Worm (Caenorhabditis elegans) whole organism, L3 larva: ENCODE data around the gene F26F2.4.
"Not testable (repeated sequence)": the region's sequence is repeated elsewhere in the genome, so short reads cannot be mapped to it uniquely, and the experiment has no call there.

Experiments
- R02D3.7 ChIP-seq: fragments of 150-350 bp; optimal IDR thresholded peaks from 2 replicates; lab custom pipeline; 2014; ENCODE audit warnings: missing biosample characterization, missing genetic modification characterization
- ZK546.5 ChIP-seq: sonication (generic microtip); optimal IDR thresholded peaks from 2 replicates; lab custom pipeline; 2017; ENCODE audit warnings: missing biosample characterization, missing genetic modification characterization
- aly-2 ChIP-seq: fragments of 150-350 bp; optimal IDR thresholded peaks from 2 replicates; lab custom pipeline; 2014; ENCODE audit warnings: missing biosample characterization, missing genetic modification characterization
- ama-1 ChIP-seq: fragments of 150-350 bp; optimal IDR thresholded peaks from 2 replicates; lab custom pipeline; 2018
- ceh-16 ChIP-seq: sonication (generic microtip); optimal IDR thresholded peaks from 2 replicates; lab custom pipeline; 2017; ENCODE audit warnings: missing biosample characterization, missing genetic modification characterization
- ceh-28 ChIP-seq: fragments of 150-350 bp; optimal IDR thresholded peaks from 2 replicates; lab custom pipeline; 2014; ENCODE audit warnings: missing biosample characterization, missing genetic modification reagents, missing genetic modification characterization
- ceh-9 ChIP-seq: sonication (generic microtip); optimal IDR thresholded peaks from 2 replicates; lab custom pipeline; 2018; ENCODE audit warnings: missing biosample characterization, missing genetic modification characterization
- daf-12 ChIP-seq: fragments of 150-350 bp; optimal IDR thresholded peaks from 2 replicates; lab custom pipeline; 2014; ENCODE audit warnings: missing biosample characterization, missing genetic modification reagents, missing genetic modification characterization
- egl-5 ChIP-seq: fragments of 150-350 bp; optimal IDR thresholded peaks from 2 replicates; lab custom pipeline; 2017; ENCODE audit warnings: missing biosample characterization, missing genetic modification reagents, missing genetic modification characterization, inconsistent platforms
- elt-1 ChIP-seq: fragments of 150-350 bp; optimal IDR thresholded peaks from 2 replicates; lab custom pipeline; 2014; ENCODE audit warnings: missing biosample characterization, missing genetic modification characterization
- elt-2 ChIP-seq: sonication (generic microtip); optimal IDR thresholded peaks from 2 replicates; lab custom pipeline; 2016; ENCODE audit warnings: missing genetic modification reagents, mild to moderate bottlenecking, missing genetic modification characterization, missing compliant biosample characterization
- elt-3 ChIP-seq, 3 experiments: fragments of 150-350 bp in 1 of 3; sonication (generic microtip) in 2 of 3; optimal IDR thresholded peaks; 2 replicates in 2 of 3; 4 replicates in 1 of 3; lab custom pipeline; 2014 to 2017; ENCODE audit warnings: missing biosample characterization in 3 of 3, missing genetic modification characterization in 3 of 3
- eor-1 ChIP-seq, 2 experiments: fragments of 150-350 bp; optimal IDR thresholded peaks; 2 replicates each; lab custom pipeline; 2014 to 2018; ENCODE audit warnings: missing biosample characterization in 2 of 2, missing genetic modification characterization in 2 of 2
- fkh-2 ChIP-seq: fragments of 150-350 bp; optimal IDR thresholded peaks from 2 replicates; lab custom pipeline; 2014; ENCODE audit warnings: missing biosample characterization, missing genetic modification reagents, missing genetic modification characterization
- fos-1 ChIP-seq: fragments of 150-350 bp; optimal IDR thresholded peaks from 2 replicates; lab custom pipeline; 2014; ENCODE audit warnings: missing biosample characterization, missing genetic modification characterization
- hmg-11 ChIP-seq: sonication (generic microtip); optimal IDR thresholded peaks from 2 replicates; lab custom pipeline; 2016; ENCODE audit warnings: missing genetic modification characterization, missing compliant biosample characterization
- jun-1 ChIP-seq: fragments of 150-350 bp; optimal IDR thresholded peaks from 2 replicates; lab custom pipeline; 2014; ENCODE audit warnings: missing biosample characterization, missing genetic modification reagents, missing genetic modification characterization
- lsy-12 ChIP-seq: sonication (generic microtip); optimal IDR thresholded peaks from 2 replicates; lab custom pipeline; 2016; ENCODE audit warnings: mild to moderate bottlenecking, missing genetic modification characterization, missing compliant biosample characterization
- mdl-1 ChIP-seq: fragments of 150-350 bp; optimal IDR thresholded peaks from 2 replicates; lab custom pipeline; 2014; ENCODE audit warnings: missing biosample characterization, missing genetic modification characterization
- mml-1 ChIP-seq: fragments of 150-350 bp; sonication (generic microtip); optimal IDR thresholded peaks from 3 replicates; lab custom pipeline; 2014; ENCODE audit warnings: missing biosample characterization, missing genetic modification characterization
- nfya-1 ChIP-seq: sonication (generic microtip); optimal IDR thresholded peaks from 2 replicates; lab custom pipeline; 2017; ENCODE audit warnings: missing genetic modification characterization, mild to moderate bottlenecking, missing compliant biosample characterization, antibody characterized with exemption, moderate library complexity; ENCODE audit not compliant: insufficient read depth
- nhr-11 ChIP-seq: fragments of 150-350 bp; optimal IDR thresholded peaks from 2 replicates; lab custom pipeline; 2014; ENCODE audit warnings: missing biosample characterization, missing genetic modification characterization
- nhr-12 ChIP-seq: fragments of 150-350 bp; optimal IDR thresholded peaks from 2 replicates; lab custom pipeline; 2014; ENCODE audit warnings: missing biosample characterization, missing genetic modification characterization
- nhr-23 ChIP-seq: fragments of 150-350 bp; optimal IDR thresholded peaks from 2 replicates; lab custom pipeline; 2014; ENCODE audit warnings: missing biosample characterization, missing genetic modification reagents, missing genetic modification characterization
- nhr-237 ChIP-seq: fragments of 150-350 bp; optimal IDR thresholded peaks from 2 replicates; lab custom pipeline; 2014; ENCODE audit warnings: missing biosample characterization, missing genetic modification characterization
- nhr-25 ChIP-seq: sonication (generic microtip); optimal IDR thresholded peaks from 2 replicates; lab custom pipeline; 2017; ENCODE audit warnings: missing biosample characterization, missing genetic modification characterization
- nhr-67 ChIP-seq: fragments of 150-350 bp; optimal IDR thresholded peaks from 2 replicates; lab custom pipeline; 2014; ENCODE audit warnings: missing biosample characterization, missing genetic modification characterization
- nhr-77 ChIP-seq: fragments of 150-350 bp; optimal IDR thresholded peaks from 2 replicates; lab custom pipeline; 2014; ENCODE audit warnings: missing biosample characterization, missing genetic modification characterization
- pha-4 ChIP-seq: fragments of 150-350 bp; optimal IDR thresholded peaks from 2 replicates; lab custom pipeline; 2014; ENCODE audit warnings: missing biosample characterization, missing genetic modification reagents, missing genetic modification characterization
- pqm-1 ChIP-seq: fragments of 150-350 bp; optimal IDR thresholded peaks from 2 replicates; lab custom pipeline; 2017; ENCODE audit warnings: missing biosample characterization, missing genetic modification characterization, inconsistent platforms
- sea-2 ChIP-seq: fragments of 150-350 bp; sonication (generic microtip); optimal IDR thresholded peaks from 4 replicates; lab custom pipeline; 2014; ENCODE audit warnings: missing biosample characterization, missing genetic modification reagents, missing genetic modification characterization
- skn-1 ChIP-seq: fragments of 150-350 bp; optimal IDR thresholded peaks from 2 replicates; lab custom pipeline; 2014; ENCODE audit warnings: missing biosample characterization, missing genetic modification characterization
- snpc-4 ChIP-seq: fragments of 150-350 bp; optimal IDR thresholded peaks from 2 replicates; lab custom pipeline; 2014; ENCODE audit warnings: missing biosample characterization, missing genetic modification characterization
- tbx-2 ChIP-seq: sonication (generic microtip); optimal IDR thresholded peaks from 2 replicates; lab custom pipeline; 2016; ENCODE audit warnings: mild to moderate bottlenecking, missing genetic modification characterization, missing compliant biosample characterization
- unc-39 ChIP-seq: sonication (generic microtip); optimal IDR thresholded peaks from 4 replicates; lab custom pipeline; 2017; ENCODE audit warnings: missing biosample characterization, missing genetic modification characterization
- unc-62 ChIP-seq: fragments of 150-350 bp; sonication (generic microtip); optimal IDR thresholded peaks from 4 replicates; lab custom pipeline; 2014; ENCODE audit warnings: missing biosample characterization, missing genetic modification reagents, missing genetic modification characterization
- ztf-11 ChIP-seq: fragments of 150-350 bp; optimal IDR thresholded peaks from 2 replicates; lab custom pipeline; 2014; ENCODE audit warnings: missing biosample characterization, missing genetic modification characterization
- ztf-4 ChIP-seq: fragments of 150-350 bp; optimal IDR thresholded peaks from 2 replicates; lab custom pipeline; 2014; ENCODE audit warnings: missing biosample characterization, missing genetic modification characterization

The F26F2.4 gene

ce11 chrV:20568995-20569394 lies at the start of gene F26F2.4:
F26F2.4 (plus strand) TSS chrV:20569295.
- not testable (repeated sequence) for TF ChIP-seq nhr-237; ztf-4 (tag; lab: Kevin White, UChicago); nhr-12 (tag; lab: Kevin White, UChicago)
- TF ChIP-seq, all 47 proteins: peak for 0; not testable (repeated sequence) for 47

- no peak for TF ChIP-seq aly-2 (tag; lab: Kevin White, UChicago)
- no peak for TF ChIP-seq jun-1 (tag; lab: Kevin White, UChicago)
- TF ChIP-seq eor-1 (tag; optimal IDR thresholded peaks at IDR 0.05; lab: Kevin White, UChicago) = no peak
- TF ChIP-seq egl-5 = no peak
- TF ChIP-seq mdl-1 (tag; lab: Kevin White, UChicago) = no peak
- no peak for TF ChIP-seq ceh-16 (tag; lab: Kevin White, UChicago)
- no peak for TF ChIP-seq fos-1
- TF ChIP-seq snpc-4 (tag; lab: Kevin White, UChicago) = no peak
- no peak for TF ChIP-seq unc-62 (GFP tag; lab: Kevin White, UChicago)
- TF ChIP-seq pha-4 = no peak
- TF ChIP-seq ZK546.5 (tag; lab: Kevin White, UChicago) = no peak
- no peak for TF ChIP-seq nhr-25
- no peak for TF ChIP-seq nhr-67 (tag; lab: Kevin White, UChicago)
- TF ChIP-seq ztf-11 (tag; lab: Kevin White, UChicago) = no peak
- no peak for TF ChIP-seq hmg-11 (tag; lab: Kevin White, UChicago)
- no peak for TF ChIP-seq pqm-1 (tag; lab: Kevin White, UChicago)
- TF ChIP-seq ama-1 (lab: Kevin White, UChicago) = no peak
These were observed 46.9 kb upstream of the F26F2.4 start, which contains the start of the genes Y38H6C.9 and fbxa-150 for ce11 chrV:20522219-20522618. Y38H6C.9 (minus strand) TSS chrV:20522270. fbxa-150 (plus strand) TSS chrV:20522598.

ce11 chrV:20525816-20526459 lies 43.2 kb upstream of the F26F2.4 start, which contains the start of the genes srh-166 and Y38H6C.24:
srh-166 (minus strand) TSS chrV:20525866.
Y38H6C.24 (plus strand) TSS chrV:20526435.
- TF ChIP-seq nfya-1 (tag; lab: Kevin White, UChicago) = no peak
- no peak for TF ChIP-seq sea-2 (GFP tag; lab: Kevin White, UChicago)
- TF ChIP-seq aly-2 (tag; lab: Kevin White, UChicago) = no peak
- no peak for TF ChIP-seq elt-3 (tag; optimal IDR thresholded peaks at IDR 0.05; lab: Kevin White, UChicago)
- peak; percentile 41 for TF ChIP-seq skn-1 (tag; lab: Kevin White, UChicago)
- TF ChIP-seq mdl-1 (tag; lab: Kevin White, UChicago) = no peak
- TF ChIP-seq ceh-9 (tag; lab: Kevin White, UChicago) = no peak
- TF ChIP-seq nhr-25 = no peak
- TF ChIP-seq elt-1 = no peak
- TF ChIP-seq ceh-28 (tag; lab: Kevin White, UChicago) = no peak
- no peak for TF ChIP-seq tbx-2 (tag; lab: Kevin White, UChicago)
- no peak for TF ChIP-seq fkh-2 (tag; lab: Kevin White, UChicago)
- no peak for TF ChIP-seq nhr-23 (tag; lab: Kevin White, UChicago)
- peak; percentile 89 for TF ChIP-seq pqm-1 (tag; lab: Kevin White, UChicago)
- no peak for TF ChIP-seq unc-39 (tag; lab: Kevin White, UChicago)
- no peak for TF ChIP-seq nhr-11 (tag; lab: Kevin White, UChicago)
- TF ChIP-seq R02D3.7 (tag; lab: Kevin White, UChicago) = no peak
- TF ChIP-seq ceh-16 (tag; lab: Kevin White, UChicago) = no peak
- no peak for TF ChIP-seq egl-5
- TF ChIP-seq elt-2 = peak; percentile 82
- no peak for TF ChIP-seq lsy-12 (tag; lab: Kevin White, UChicago)
- peak; percentile 52 for TF ChIP-seq jun-1 (tag; lab: Kevin White, UChicago)

ce11 chrV:20527493-20527892 lies 41.6 kb upstream of the F26F2.4 start, which contains the start of gene Y38H6C.13:
Y38H6C.13 (plus strand) TSS chrV:20527793.
- no peak for TF ChIP-seq ceh-16 (tag; lab: Kevin White, UChicago)
- TF ChIP-seq hmg-11 (tag; lab: Kevin White, UChicago) = no peak
- no peak for TF ChIP-seq eor-1 (tag; optimal IDR thresholded peaks at IDR 0.05; lab: Kevin White, UChicago)
- no peak for TF ChIP-seq ztf-11 (tag; lab: Kevin White, UChicago)
- TF ChIP-seq pqm-1 (tag; lab: Kevin White, UChicago) = no peak
- no peak for TF ChIP-seq mml-1 (tag; lab: Kevin White, UChicago)
- TF ChIP-seq jun-1 (tag; lab: Kevin White, UChicago) = no peak
- TF ChIP-seq nhr-77 (tag; lab: Kevin White, UChicago) = no peak
- TF ChIP-seq daf-12 (tag; lab: Kevin White, UChicago) = no peak
- no peak for TF ChIP-seq aly-2 (tag; lab: Kevin White, UChicago)
- TF ChIP-seq ZK546.5 (tag; lab: Kevin White, UChicago) = no peak
